Worm (Caenorhabditis elegans): ENCODE results near the gene rpt-4.
A peak's percentile ranks its signal among the peaks of the same experiment; 100 is the strongest.

Gene rpt-4

DNA sequence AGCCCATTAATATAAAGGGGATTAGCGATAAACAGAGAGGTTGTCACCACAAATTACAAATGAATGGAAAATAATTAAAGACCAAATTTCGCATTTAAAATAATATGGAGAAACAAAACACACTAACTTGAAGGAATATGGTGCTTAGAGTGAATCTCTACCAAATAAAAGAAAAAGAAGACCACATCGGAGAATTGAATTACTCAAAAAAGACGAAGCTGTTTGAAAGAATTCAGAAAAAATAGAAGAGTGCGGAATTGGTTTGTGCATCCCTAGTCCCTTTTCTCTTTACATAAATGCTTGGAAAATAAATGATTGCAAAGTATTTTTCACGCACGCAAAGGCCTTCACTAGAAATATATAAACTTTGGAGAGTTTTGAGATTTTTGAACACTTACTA, 27.9 kb upstream of the rpt-4 start:
- no peak for TF ChIP-seq nhr-47 (tag; optimal IDR thresholded peaks at IDR 0.05)
- TF ChIP-seq lin-14 (GFP tag; optimal IDR thresholded peaks at IDR 0.05), result peak; percentile 33
- TF ChIP-seq ceh-8 (GFP tag; optimal IDR thresholded peaks at IDR 0.05), result peak; percentile 50
- no peak for TF ChIP-seq nhr-84 (tag; optimal IDR thresholded peaks at IDR 0.05)

DNA sequence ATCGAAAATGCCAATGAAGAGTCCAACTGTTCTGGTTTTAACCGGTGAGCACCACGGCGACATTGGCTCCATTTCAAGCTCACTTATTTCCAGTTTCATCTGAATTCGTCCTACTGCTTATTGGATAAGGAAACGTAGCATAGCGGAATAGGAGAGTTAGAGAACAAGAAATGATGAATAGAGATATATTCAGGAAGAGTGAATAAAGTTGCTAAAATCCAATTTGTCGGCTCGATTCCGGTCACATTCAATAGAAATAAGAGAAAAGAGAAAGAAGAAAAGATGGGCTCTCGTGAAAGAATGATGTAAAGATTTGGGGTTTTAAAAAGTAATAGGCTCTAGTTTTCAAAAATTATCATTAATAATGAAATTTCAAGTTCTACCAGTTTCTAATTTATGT, 27.3 kb upstream of the rpt-4 start:
- TF ChIP-seq pax-3 (tag; optimal IDR thresholded peaks at IDR 0.05), result no peak
- peak; percentile 59 for TF ChIP-seq ces-1 (GFP tag; optimal IDR thresholded peaks at IDR 0.05)
- TF ChIP-seq zag-1 (tag; optimal IDR thresholded peaks at IDR 0.05), result no peak
- peak; percentile 83 for TF ChIP-seq fkh-10 (GFP tag; optimal IDR thresholded peaks at IDR 0.05)
- no peak for TF ChIP-seq egl-13 (tag; optimal IDR thresholded peaks at IDR 0.05)
- no peak for TF ChIP-seq ets-5 (GFP tag; IDR thresholded peaks at IDR 0.05)
- TF ChIP-seq rnt-1 (tag; optimal IDR thresholded peaks at IDR 0.05), result no peak
- peak; percentile 19 for TF ChIP-seq xbp-1 (tag; optimal IDR thresholded peaks at IDR 0.05)
- TF ChIP-seq isw-1 (GFP tag; IDR thresholded peaks at IDR 0.05), result no peak
- TF ChIP-seq blmp-1 (tag; optimal IDR thresholded peaks at IDR 0.05), result no peak
- no peak for TF ChIP-seq hlh-17 (GFP tag; optimal IDR thresholded peaks at IDR 0.05; ENCODE audit: borderline replicate concordance)
- no peak for TF ChIP-seq tbx-2 (tag; optimal IDR thresholded peaks at IDR 0.05)
- no peak for TF ChIP-seq unc-98 (GFP tag; IDR thresholded peaks at IDR 0.05)
- no peak for TF ChIP-seq lin-35 (GFP tag; optimal IDR thresholded peaks at IDR 0.05)
- no peak for TF ChIP-seq sup-37 (GFP tag; optimal IDR thresholded peaks at IDR 0.05)
- no peak for TF ChIP-seq ceh-88 (GFP tag; IDR thresholded peaks at IDR 0.05)
- TF ChIP-seq jun-1 (tag; optimal IDR thresholded peaks at IDR 0.05), result no peak
- no peak for TF ChIP-seq snu-23 (GFP tag; optimal IDR thresholded peaks at IDR 0.05)
- no peak for TF ChIP-seq zip-4 (GFP tag; optimal IDR thresholded peaks at IDR 0.05)
- TF ChIP-seq elt-2 (tag; optimal IDR thresholded peaks at IDR 0.05), result no peak
- TF ChIP-seq lin-39 (tag; optimal IDR thresholded peaks at IDR 0.05), result no peak
- peak; percentile 61 for TF ChIP-seq lin-14 (GFP tag; optimal IDR thresholded peaks at IDR 0.05)

DNA sequence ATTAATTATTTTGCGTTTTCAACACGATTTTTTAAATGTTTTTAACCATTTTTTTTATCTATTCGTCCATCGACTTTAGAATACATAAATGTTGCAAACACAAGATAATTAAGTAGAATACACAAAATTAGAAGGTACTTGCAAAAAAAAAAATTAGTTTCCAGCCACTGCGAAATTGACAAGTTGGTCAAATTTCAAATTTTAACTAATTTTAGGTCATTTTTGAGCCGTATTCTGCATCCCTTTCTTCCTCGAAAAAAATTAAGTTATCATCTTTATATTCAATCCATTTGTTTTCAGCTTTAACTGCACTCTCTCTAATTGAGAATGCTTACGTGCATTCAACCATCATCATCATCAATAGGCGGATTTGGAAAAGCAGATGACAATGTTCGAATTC, 23.3 kb upstream of the rpt-4 start, which contains the start of gene egl-26:
Gene egl-26 (plus strand): TSS at position 301 of the 400 bp plus-strand sequence.
- TF ChIP-seq ceh-8 (GFP tag; optimal IDR thresholded peaks at IDR 0.05) (no peak), efl-3 (GFP tag; optimal IDR thresholded peaks at IDR 0.05) (no peak), C34B4.2 (tag; optimal IDR thresholded peaks at IDR 0.05) (no peak), nhr-19 (GFP tag; conservative IDR thresholded peaks at IDR 0.05) (no peak), efl-1 (optimal IDR thresholded peaks at IDR 0.05) (no peak), efl-1 (GFP tag; optimal IDR thresholded peaks at IDR 0.05 in 1 of 2) (no peak), ceh-63 (GFP tag; optimal IDR thresholded peaks at IDR 0.05) (no peak), unc-62 (GFP tag; optimal IDR thresholded peaks at IDR 0.05) (no peak), mdl-1 (tag; optimal IDR thresholded peaks at IDR 0.05) (no peak), lin-15B (tag; optimal IDR thresholded peaks at IDR 0.05) (no peak), dpl-1 (GFP tag; optimal IDR thresholded peaks at IDR 0.05) (no peak), ztf-4 (tag; optimal IDR thresholded peaks at IDR 0.05) (no peak), F16B12.6 (tag; optimal IDR thresholded peaks at IDR 0.05) (no peak), hpl-2 (GFP tag; optimal IDR thresholded peaks at IDR 0.05) (no peak), snpc-4 (tag; optimal IDR thresholded peaks at IDR 0.05) (no peak), tlp-1 (tag; optimal IDR thresholded peaks at IDR 0.05) (no peak), nhr-47 (tag; optimal IDR thresholded peaks at IDR 0.05) (no peak)
